Fruit fly (Drosophila melanogaster): Measurements from ENCODE around the gene Atac3.

Atac3 gene

DNA sequence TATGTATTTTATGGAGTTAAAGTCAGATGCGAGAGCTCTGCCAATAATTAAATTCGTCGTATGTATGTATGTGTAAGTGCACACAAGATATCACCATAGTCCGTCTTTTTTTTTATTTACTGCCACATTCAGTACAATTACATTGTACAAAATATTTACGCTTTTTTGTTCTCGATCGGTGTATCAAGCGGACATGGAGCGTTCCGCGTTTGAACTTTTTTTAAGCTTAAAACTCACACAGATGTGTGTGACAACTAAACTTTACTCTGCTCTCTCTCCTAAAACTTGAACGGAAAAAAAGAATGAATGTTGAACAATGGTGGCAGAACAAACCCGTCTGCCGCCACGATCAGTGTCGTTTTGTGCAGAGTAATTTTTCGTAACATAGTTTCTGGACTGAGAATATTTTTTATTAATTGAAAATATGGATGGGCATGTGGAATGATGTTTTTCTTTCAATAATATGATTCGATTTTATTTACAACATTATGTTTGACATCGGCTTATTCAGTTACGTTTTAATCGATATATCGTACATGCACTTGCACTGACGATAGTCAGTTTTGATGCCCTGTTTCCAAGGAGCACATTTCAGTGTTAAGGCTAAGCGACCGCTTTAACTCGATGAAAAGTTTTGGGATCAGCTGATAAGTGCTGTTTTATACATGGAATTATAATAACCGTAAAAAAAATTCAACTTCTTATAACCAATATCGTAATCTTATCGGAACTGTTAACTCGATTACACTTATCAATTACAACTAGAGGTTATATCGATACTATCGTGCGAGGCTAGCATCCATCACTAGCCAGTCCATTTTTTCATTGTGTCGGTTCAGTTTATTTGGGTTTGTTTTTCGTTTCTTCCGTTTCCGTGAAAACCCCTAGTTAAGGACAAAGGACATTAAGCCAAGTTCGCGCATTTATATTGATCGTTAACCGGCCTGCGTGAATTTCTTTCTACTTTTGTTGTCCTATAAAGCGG is 19.2 kb upstream of the Atac3 start, which contains the start of gene mth (continued):
- TF ChIP-seq CG34224 (GFP tag; IDR thresholded peaks at IDR 0.05; ENCODE audit: partially characterized antibody), result peak; percentile 98
- peak; percentile 29 for TF ChIP-seq Hmx (GFP tag; optimal IDR thresholded peaks at IDR 0.05)
- TF ChIP-seq dmrt99B (tag; optimal IDR thresholded peaks at IDR 0.05), result peak; percentile 39
- no peak for TF ChIP-seq Hand (GFP tag; optimal IDR thresholded peaks at IDR 0.05)
- peak; percentile 26 for TF ChIP-seq zfh2 (GFP tag; optimal IDR thresholded peaks at IDR 0.05)
- no peak for TF ChIP-seq HmgD (GFP tag; optimal IDR thresholded peaks at IDR 0.05)
- TF ChIP-seq Elba2 (GFP tag; optimal IDR thresholded peaks at IDR 0.05), result no peak
- TF ChIP-seq sqz (GFP tag; optimal IDR thresholded peaks at IDR 0.05), result peak; percentile 18
- no peak for TF ChIP-seq pan (optimal IDR thresholded peaks at IDR 0.05)
- peak in 1 of 2 experiments; percentile 22 for TF ChIP-seq pan (GFP tag; optimal IDR thresholded peaks at IDR 0.05 in 1 of 2, IDR thresholded peaks at IDR 0.05 in 1 of 2)
- no peak for TF ChIP-seq cato (GFP tag; optimal IDR thresholded peaks at IDR 0.05; ENCODE audit: borderline replicate concordance)
- no peak for TF ChIP-seq NFAT (GFP tag; IDR thresholded peaks at IDR 0.05)
- no peak for TF ChIP-seq CG4360 (GFP tag; IDR thresholded peaks at IDR 0.05)
- TF ChIP-seq CG8089 (GFP tag; optimal IDR thresholded peaks at IDR 0.05), result peak; percentile 52
- no peak for TF ChIP-seq Side (GFP tag; optimal IDR thresholded peaks at IDR 0.05)
- TF ChIP-seq lmd (GFP tag; IDR thresholded peaks at IDR 0.05), result 0 out of 2 replicates have a peak, but pooled peaks have one; percentile 25
- peak; percentile 54 for TF ChIP-seq CG30403 (GFP tag; optimal IDR thresholded peaks at IDR 0.05)
- peak; percentile 42 for TF ChIP-seq CG1602 (GFP tag; optimal IDR thresholded peaks at IDR 0.05)
- TF ChIP-seq Trl (optimal IDR thresholded peaks at IDR 0.05), result no peak
- peak; percentile 24 for TF ChIP-seq Trl (GFP tag; optimal IDR thresholded peaks at IDR 0.05)
- TF ChIP-seq Sry-δ (GFP tag; optimal IDR thresholded peaks at IDR 0.05), result peak; percentile 98
- TF ChIP-seq Oaz (GFP tag; IDR thresholded peaks at IDR 0.05), result no peak
- TF ChIP-seq zfh1 (GFP tag; IDR thresholded peaks at IDR 0.05), result 0 out of 3 replicates have a peak, but pooled peaks have one; percentile 34
- peak; percentile 74 for TF ChIP-seq sens (GFP tag)
- TF ChIP-seq crp (GFP tag; optimal IDR thresholded peaks at IDR 0.05), result peak in 1 of 2 experiments; percentile 54
- TF ChIP-seq CG11456 (GFP tag; IDR thresholded peaks at IDR 0.05), result peak; percentile 48; the same call in 1 of the 3 replicates
- TF ChIP-seq CG16779 (GFP tag; IDR thresholded peaks at IDR 0.05), result no peak
- peak; percentile 100 for TF ChIP-seq CG14860 (GFP tag; IDR thresholded peaks at IDR 0.05; ENCODE audit: partially characterized antibody)
- TF ChIP-seq Mad (GFP tag; optimal IDR thresholded peaks at IDR 0.05), result peak; percentile 43
- TF ChIP-seq Antp (GFP tag; optimal IDR thresholded peaks at IDR 0.05), result peak; percentile 28
- TF ChIP-seq wek (GFP tag; optimal IDR thresholded peaks at IDR 0.05), result no peak
- TF ChIP-seq C15 (GFP tag; IDR thresholded peaks at IDR 0.05), result no peak
- peak; percentile 60 for TF ChIP-seq CG9609 (GFP tag; optimal IDR thresholded peaks at IDR 0.05)
- peak; percentile 33 for TF ChIP-seq luna (GFP tag; optimal IDR thresholded peaks at IDR 0.05)
- no peak for TF ChIP-seq sr (GFP tag; IDR thresholded peaks at IDR 0.05)
- TF ChIP-seq twi (tag; optimal IDR thresholded peaks at IDR 0.05), result peak; percentile 33
- peak; percentile 48 for TF ChIP-seq CG12104 (GFP tag; optimal IDR thresholded peaks at IDR 0.05)
- TF ChIP-seq CG13296 (GFP tag; optimal IDR thresholded peaks at IDR 0.05), result no peak
- no peak for TF ChIP-seq CG1529 (GFP tag; optimal IDR thresholded peaks at IDR 0.05)
- TF ChIP-seq sna (GFP tag; IDR thresholded peaks at IDR 0.05; ENCODE audit: partially characterized antibody), result peak; percentile 100
- TF ChIP-seq H15 (GFP tag; IDR thresholded peaks at IDR 0.05), result peak; percentile 49; the same call in 1 of the 3 replicates
- peak; percentile 96 for TF ChIP-seq amos (GFP tag; IDR thresholded peaks at IDR 0.05; ENCODE audit: partially characterized antibody)
- no peak for TF ChIP-seq CG6813 (GFP tag; optimal IDR thresholded peaks at IDR 0.05)
- peak in 1 of 2 experiments; percentile 15 for TF ChIP-seq chif (GFP tag; optimal IDR thresholded peaks at IDR 0.05)
- TF ChIP-seq fd64A (GFP tag; optimal IDR thresholded peaks at IDR 0.05), result no peak
- no peak for TF ChIP-seq CG6254 (GFP tag; optimal IDR thresholded peaks at IDR 0.05)
- TF ChIP-seq CG2875 (GFP tag; optimal IDR thresholded peaks at IDR 0.05), result no peak
- peak; percentile 56; the same call in 1 of the 3 replicates for TF ChIP-seq Optix (GFP tag; IDR thresholded peaks at IDR 0.05)
- no peak for TF ChIP-seq CG7987 (GFP tag; optimal IDR thresholded peaks at IDR 0.05)
